Worm (Caenorhabditis elegans) whole organism, young adult: ENCODE data around the gene fipr-3.

Source experiments
- B0261.1 ChIP-seq: sonication (generic microtip); optimal IDR thresholded peaks from 2 replicates; lab custom pipeline; 2016; ENCODE audit warnings: mild to moderate bottlenecking, missing genetic modification characterization, moderate library complexity, missing compliant biosample characterization
- C17E4.6 ChIP-seq: fragments of 200-800 bp; sonication (Bioruptor generic); IDR thresholded peaks from 2 replicates; pipeline ENCODE4 v1.3.6; 2022; ENCODE audit warnings: missing genetic modification reagents, missing genetic modification characterization, missing compliant biosample characterization
- F10E7.11 ChIP-seq: sonication (generic microtip); optimal IDR thresholded peaks from 2 replicates; lab custom pipeline; 2017; ENCODE audit warnings: mild to moderate bottlenecking, missing genetic modification characterization, moderate library complexity, missing compliant biosample characterization
- F22D6.2 ChIP-seq: sonication (generic microtip); optimal IDR thresholded peaks from 2 replicates; lab custom pipeline; 2016; ENCODE audit warnings: mild to moderate bottlenecking, missing genetic modification characterization, missing compliant biosample characterization
- K11D2.4 ChIP-seq: fragments of 200-800 bp; sonication (Bioruptor generic); IDR thresholded peaks from 2 replicates; pipeline ENCODE4 v1.3.6; 2022; ENCODE audit warnings: missing genetic modification reagents, missing genetic modification characterization, missing compliant biosample characterization
- Y53G8AR.9 ChIP-seq: fragments of 200-800 bp; sonication (Bioruptor generic); conservative IDR thresholded peaks from 2 replicates; pipeline ENCODE4 v1.3.6; 2022; ENCODE audit warnings: missing genetic modification reagents, missing genetic modification characterization, missing compliant biosample characterization
- Y67H2A.10 ChIP-seq: fragments of 200-800 bp; sonication (Bioruptor generic); conservative IDR thresholded peaks from 2 replicates; pipeline ENCODE4 v1.3.6; 2022; ENCODE audit warnings: missing genetic modification reagents, missing genetic modification characterization, missing compliant biosample characterization
- atf-7 ChIP-seq: sonication (generic microtip); optimal IDR thresholded peaks from 2 replicates; lab custom pipeline; 2017; ENCODE audit warnings: mild to moderate bottlenecking, missing genetic modification characterization, missing compliant biosample characterization
- athp-1 ChIP-seq: sonication (generic microtip); optimal IDR thresholded peaks from 2 replicates; lab custom pipeline; 2017; ENCODE audit warnings: mild to moderate bottlenecking, missing genetic modification characterization, missing compliant biosample characterization
- attf-6 ChIP-seq: fragments of 200-800 bp; sonication (Bioruptor generic); IDR thresholded peaks from 2 replicates; pipeline ENCODE4 v1.3.6; 2022; ENCODE audit warnings: missing genetic modification reagents, missing genetic modification characterization, missing compliant biosample characterization
- ccch-3 ChIP-seq: fragments of 200-800 bp; sonication (Bioruptor generic); optimal IDR thresholded peaks from 2 replicates; lab custom pipeline; 2018; ENCODE audit warnings: mild to moderate bottlenecking, missing genetic modification characterization, missing compliant biosample characterization
- cebp-2 ChIP-seq: fragments of 200-800 bp; sonication (Bioruptor generic); IDR thresholded peaks from 2 replicates; pipeline ENCODE4 v1.3.6; 2022; ENCODE audit warnings: missing genetic modification characterization, missing compliant biosample characterization
- ceh-40 ChIP-seq: fragments of 200-800 bp; sonication (Bioruptor generic); IDR thresholded peaks from 2 replicates; pipeline ENCODE4 v1.3.6; 2022; ENCODE audit warnings: missing genetic modification characterization, missing compliant biosample characterization
- ceh-58 ChIP-seq: fragments of 200-800 bp; sonication (Bioruptor generic); IDR thresholded peaks from 2 replicates; pipeline ENCODE4 v1.3.6; 2022; ENCODE audit warnings: missing genetic modification characterization, missing compliant biosample characterization
- chd-7 ChIP-seq: sonication (generic microtip); optimal IDR thresholded peaks from 2 replicates; lab custom pipeline; 2016; ENCODE audit warnings: mild to moderate bottlenecking, missing genetic modification characterization, moderate library complexity, missing compliant biosample characterization
- dox-1 ChIP-seq: fragments of 200-800 bp; sonication (Bioruptor generic); IDR thresholded peaks from 2 replicates; pipeline ENCODE4 v1.3.6; 2022; ENCODE audit warnings: missing genetic modification reagents, missing genetic modification characterization, missing compliant biosample characterization
- egl-44 ChIP-seq: fragments of 200-800 bp; sonication (Bioruptor generic); IDR thresholded peaks from 2 replicates; pipeline ENCODE4 v1.3.6; 2022; ENCODE audit warnings: missing genetic modification reagents, missing genetic modification characterization, missing compliant biosample characterization
- ekl-4 ChIP-seq: fragments of 200-800 bp; sonication (Bioruptor generic); IDR thresholded peaks from 2 replicates; pipeline ENCODE4 v1.3.6; 2022; ENCODE audit warnings: missing genetic modification reagents, missing genetic modification characterization, missing compliant biosample characterization
- him-1 ChIP-seq: sonication (generic microtip); optimal IDR thresholded peaks from 2 replicates; lab custom pipeline; 2016; ENCODE audit warnings: missing genotype, missing genetic modification reagents, missing genetic modification characterization, missing compliant biosample characterization
- hlh-26 ChIP-seq: fragments of 200-800 bp; sonication (Bioruptor generic); conservative IDR thresholded peaks from 2 replicates; pipeline ENCODE4 v1.3.6; 2022; ENCODE audit warnings: missing genetic modification reagents, missing genetic modification characterization, missing compliant biosample characterization
- hmg-1.2 ChIP-seq: fragments of 200-800 bp; sonication (Bioruptor generic); IDR thresholded peaks from 2 replicates; pipeline ENCODE4 v1.3.6; 2022; ENCODE audit warnings: missing genetic modification reagents, missing genetic modification characterization, missing compliant biosample characterization
- hrde-1 ChIP-seq: sonication (generic microtip); optimal IDR thresholded peaks from 2 replicates; lab custom pipeline; 2016; ENCODE audit warnings: missing genetic modification characterization, mild to moderate bottlenecking, missing compliant biosample characterization, moderate library complexity, missing genotype, missing genetic modification reagents, borderline replicate concordance
- hsf-1 ChIP-seq: fragments of 200-800 bp; sonication (Bioruptor generic); IDR thresholded peaks from 2 replicates; pipeline ENCODE4 v1.3.6; 2022; ENCODE audit warnings: missing genetic modification reagents, missing genetic modification characterization, missing compliant biosample characterization
- lag-1 ChIP-seq: fragments of 200-800 bp; sonication (Bioruptor generic); IDR thresholded peaks from 2 replicates; pipeline ENCODE4 v1.3.6; 2022; ENCODE audit warnings: missing genetic modification reagents, missing genetic modification characterization, missing compliant biosample characterization
- let-526 ChIP-seq: fragments of 200-800 bp; sonication (Bioruptor generic); IDR thresholded peaks from 2 replicates; pipeline ENCODE4 v1.3.6; 2022; ENCODE audit warnings: missing genetic modification reagents, missing genetic modification characterization, missing compliant biosample characterization
- lin-35 ChIP-seq, 3 experiments: fragments of 150-350 bp in 2 of 3; sonication (generic microtip) in 1 of 3; optimal IDR thresholded peaks; 2 replicates each; lab custom pipeline; 2014 to 2018; ENCODE audit warnings: missing biosample characterization in 3 of 3, missing genetic modification characterization in 3 of 3, missing genetic modification reagents in 3 of 3
- lin-40 ChIP-seq: sonication (generic microtip); optimal IDR thresholded peaks from 2 replicates; lab custom pipeline; 2016; ENCODE audit warnings: missing genetic modification characterization, mild to moderate bottlenecking, missing compliant biosample characterization, missing genotype, missing genetic modification reagents
- lin-54 ChIP-seq: fragments of 200-800 bp; sonication (Bioruptor generic); optimal IDR thresholded peaks from 2 replicates; lab custom pipeline; 2018; ENCODE audit warnings: mild to moderate bottlenecking, missing genetic modification characterization, missing compliant biosample characterization
- madf-6 ChIP-seq: fragments of 200-800 bp; sonication (Bioruptor generic); IDR thresholded peaks from 2 replicates; pipeline ENCODE4 v1.3.6; 2022; ENCODE audit warnings: missing genetic modification reagents, missing genetic modification characterization, missing compliant biosample characterization
- mxl-1 ChIP-seq: sonication (generic microtip); optimal IDR thresholded peaks from 2 replicates; lab custom pipeline; 2016; ENCODE audit warnings: missing genetic modification characterization, missing compliant biosample characterization
- nhr-90 ChIP-seq: sonication (generic microtip); optimal IDR thresholded peaks from 2 replicates; lab custom pipeline; 2016; ENCODE audit warnings: missing genotype, mild to moderate bottlenecking, missing genetic modification characterization, missing compliant biosample characterization
- pbrm-1 ChIP-seq: fragments of 200-800 bp; sonication (Bioruptor generic); IDR thresholded peaks from 2 replicates; pipeline ENCODE4 v1.3.6; 2022; ENCODE audit warnings: missing genetic modification reagents, missing genetic modification characterization, missing compliant biosample characterization
- pha-4 ChIP-seq: fragments of 150-350 bp; sonication (generic microtip); optimal IDR thresholded peaks from 2 replicates; lab custom pipeline; 2014; ENCODE audit warnings: missing biosample characterization, missing genetic modification reagents, missing genetic modification characterization
- rpc-1 ChIP-seq, 2 experiments: fragments of 150-350 bp in 1 of 2; sonication (generic microtip) in 1 of 2; optimal IDR thresholded peaks; 2 replicates each; lab custom pipeline; 2014 to 2018; ENCODE audit warnings: missing biosample characterization in 1 of 2, missing genetic modification characterization in 1 of 2, missing genetic modification reagents in 1 of 2, missing genotype in 1 of 2
- snpc-4 ChIP-seq, 5 experiments: fragments of 150-350 bp in 1 of 5; sonication (generic microtip) in 4 of 5; optimal IDR thresholded peaks; 2 replicates each; lab custom pipeline; 2014 to 2018; ENCODE audit warnings: missing genetic modification characterization in 5 of 5, missing biosample characterization in 3 of 5, antibody characterized with exemption in 2 of 5, mild to moderate bottlenecking in 2 of 5, missing compliant biosample characterization in 2 of 5, missing genotype in 2 of 5, moderate library complexity in 2 of 5, missing genetic modification reagents in 1 of 5
- sptf-2 ChIP-seq: fragments of 200-800 bp; sonication (Bioruptor generic); optimal IDR thresholded peaks from 2 replicates; lab custom pipeline; 2018; ENCODE audit warnings: mild to moderate bottlenecking, missing genetic modification characterization, missing compliant biosample characterization
- zfh-2 ChIP-seq: fragments of 200-800 bp; sonication (Bioruptor generic); conservative IDR thresholded peaks from 2 replicates; pipeline ENCODE4 v1.3.6; 2022; ENCODE audit warnings: missing genetic modification reagents, missing genetic modification characterization, missing compliant biosample characterization
- zim-3 ChIP-seq: sonication (generic microtip); optimal IDR thresholded peaks from 2 replicates; lab custom pipeline; 2017; ENCODE audit warnings: mild to moderate bottlenecking, missing genetic modification characterization, moderate library complexity, missing compliant biosample characterization
- ztf-18 ChIP-seq: sonication (generic microtip); optimal IDR thresholded peaks from 2 replicates; lab custom pipeline; 2016; ENCODE audit warnings: missing genotype, mild to moderate bottlenecking, missing genetic modification characterization, missing compliant biosample characterization
- ztf-26 ChIP-seq: sonication (generic microtip); optimal IDR thresholded peaks from 2 replicates; lab custom pipeline; 2017; ENCODE audit warnings: missing genetic modification characterization, missing compliant biosample characterization
- ztf-28 ChIP-seq: fragments of 200-800 bp; sonication (Bioruptor generic); IDR thresholded peaks from 2 replicates; pipeline ENCODE4 v1.3.6; 2022; ENCODE audit warnings: missing genetic modification reagents, missing genetic modification characterization, missing compliant biosample characterization
- ztf-3 ChIP-seq: fragments of 200-800 bp; sonication (Bioruptor generic); optimal IDR thresholded peaks from 2 replicates; lab custom pipeline; 2018; ENCODE audit warnings: mild to moderate bottlenecking, missing genetic modification characterization, missing compliant biosample characterization

Gene fipr-3

DNA sequence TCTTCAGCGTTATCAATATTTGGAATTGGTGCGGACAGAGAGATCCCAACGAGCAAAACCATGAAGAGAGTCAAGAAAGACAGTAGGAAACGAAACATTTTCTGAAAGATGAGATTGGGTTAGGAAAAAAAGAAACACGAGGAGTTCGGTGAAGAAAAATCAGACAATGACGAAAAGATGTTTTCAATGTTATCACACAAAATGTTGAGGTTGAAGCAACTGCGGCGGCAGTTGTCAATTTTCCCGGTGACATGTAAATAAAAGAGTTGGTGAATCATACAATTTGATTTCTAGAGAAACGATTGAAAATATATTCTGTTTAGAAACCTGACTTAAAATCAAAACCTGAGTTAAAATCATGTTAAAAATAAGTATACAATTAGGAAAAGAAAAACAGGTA is 30.5 kb downstream of the fipr-3 start, which contains the start of gene F23D12.7:
TSS of gene F23D12.7 (minus strand) at position 101 of the 400 bp plus-strand sequence.
- no peak for TF ChIP-seq him-1 (tag; lab: Kevin White, UChicago)
- no peak for TF ChIP-seq ztf-18 (tag; lab: Kevin White, UChicago)
- no peak for TF ChIP-seq lin-35 (GFP tag; optimal IDR thresholded peaks at IDR 0.05; lab: Kevin White, UChicago)
- no peak for TF ChIP-seq hmg-1.2 (GFP tag; lab: Robert Waterston, UW)
- no peak for TF ChIP-seq ceh-40 (GFP tag; lab: Robert Waterston, UW)
- no peak for TF ChIP-seq attf-6 (GFP tag; lab: Robert Waterston, UW)
- no peak for TF ChIP-seq B0261.1 (tag; lab: Kevin White, UChicago)
- no peak for TF ChIP-seq nhr-90 (tag; lab: Kevin White, UChicago)
- TF ChIP-seq hlh-26 (GFP tag; lab: Robert Waterston, UW): no peak
- no peak for TF ChIP-seq pha-4 (tag; lab: Kevin White, UChicago)
- no peak for TF ChIP-seq sptf-2 (GFP tag; lab: Kevin White, UChicago)
- TF ChIP-seq ekl-4 (GFP tag; lab: Robert Waterston, UW): no peak
- no peak for TF ChIP-seq ztf-26 (tag; lab: Kevin White, UChicago)
- no peak for TF ChIP-seq hsf-1 (GFP tag; lab: Robert Waterston, UW)
- no peak for TF ChIP-seq lag-1 (GFP tag; lab: Robert Waterston, UW)
- no peak for TF ChIP-seq let-526
- TF ChIP-seq ztf-3 (GFP tag; lab: Kevin White, UChicago): no peak

DNA sequence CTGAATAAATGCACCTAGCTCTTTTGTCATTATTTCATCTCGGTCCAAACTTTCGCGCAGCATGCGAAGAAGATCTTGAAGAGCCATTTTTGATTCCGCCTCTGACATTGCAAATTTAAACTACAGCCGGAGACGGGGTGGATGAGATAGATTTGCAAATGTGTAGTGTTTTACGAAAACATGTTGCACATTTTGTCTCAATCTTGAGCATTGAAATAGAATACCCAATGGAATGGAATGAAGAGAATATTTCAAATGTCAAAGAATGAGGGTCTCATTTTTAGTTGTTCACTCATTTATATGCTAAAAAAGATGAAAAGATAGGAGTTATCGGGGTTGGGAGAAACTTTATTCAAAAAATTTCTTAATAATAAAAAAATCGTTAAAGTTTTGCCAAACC is 32.2 kb downstream of the fipr-3 start, which contains the start of gene Y66C5A.1:
TSS of gene Y66C5A.1 (minus strand) at position 101 of the 400 bp plus-strand sequence.
- TF ChIP-seq pha-4 (tag; lab: Kevin White, UChicago) (no peak), atf-7 (no peak), C17E4.6 (GFP tag; lab: Robert Waterston, UW) (no peak), Y67H2A.10 (GFP tag; lab: Robert Waterston, UW) (no peak), madf-6 (GFP tag; lab: Robert Waterston, UW) (no peak), zim-3 (tag; lab: Kevin White, UChicago) (no peak), dox-1 (GFP tag; lab: Robert Waterston, UW) (no peak), K11D2.4 (GFP tag; lab: Robert Waterston, UW) (no peak), pbrm-1 (GFP tag; lab: Robert Waterston, UW) (no peak), lin-40 (no peak), attf-6 (GFP tag; lab: Robert Waterston, UW) (no peak), chd-7 (tag; lab: Kevin White, UChicago) (no peak), ccch-3 (GFP tag; lab: Kevin White, UChicago) (no peak), lin-54 (no peak), rpc-1 (optimal IDR thresholded peaks at IDR 0.05; lab: Kevin White, UChicago) (no peak), rpc-1 (tag; optimal IDR thresholded peaks at IDR 0.05; lab: Kevin White, UChicago) (no peak), B0261.1 (tag; lab: Kevin White, UChicago) (no peak), athp-1 (tag; lab: Kevin White, UChicago) (no peak), F22D6.2 (no peak), egl-44 (GFP tag; lab: Robert Waterston, UW) (no peak)

DNA sequence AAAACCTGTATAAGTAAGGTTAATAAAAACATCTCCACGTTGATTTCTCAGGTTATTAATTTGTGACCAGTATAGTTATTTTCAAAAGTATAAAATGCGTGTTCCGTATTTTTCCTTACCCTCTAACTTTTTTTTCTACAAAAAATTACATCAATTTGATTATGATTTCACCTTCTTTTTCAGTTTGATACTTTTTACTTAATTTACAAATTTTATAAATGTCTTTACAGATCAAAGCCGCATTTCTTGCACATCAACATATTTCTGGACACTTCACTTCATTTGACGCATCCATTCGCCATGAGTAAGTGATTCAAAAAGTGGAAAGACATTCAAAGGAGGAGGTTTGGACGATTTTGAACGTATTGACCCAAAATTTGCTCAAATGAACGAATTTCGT is 37.2 kb downstream of the fipr-3 start, which contains the start of gene Y66C5A.2:
TSS of gene Y66C5A.2 (plus strand) at position 301 of the 400 bp plus-strand sequence.
- TF ChIP-seq ztf-28 (GFP tag; lab: Robert Waterston, UW) (no peak), snpc-4 (GFP tag; optimal IDR thresholded peaks at IDR 0.05; lab: Kevin White, UChicago) (no peak), snpc-4 (tag; optimal IDR thresholded peaks at IDR 0.05; lab: Kevin White, UChicago) (no peak), zfh-2 (GFP tag; lab: Robert Waterston, UW) (no peak), ztf-18 (tag; lab: Kevin White, UChicago) (no peak), rpc-1 (optimal IDR thresholded peaks at IDR 0.05; lab: Kevin White, UChicago) (no peak), rpc-1 (tag; optimal IDR thresholded peaks at IDR 0.05; lab: Kevin White, UChicago) (no peak), mxl-1 (tag; lab: Kevin White, UChicago) (no peak), Y53G8AR.9 (no peak), cebp-2 (GFP tag; lab: Robert Waterston, UW) (no peak), F10E7.11 (tag; lab: Kevin White, UChicago) (no peak), hrde-1 (tag; lab: Kevin White, UChicago) (no peak), ceh-58 (GFP tag; lab: Robert Waterston, UW) (no peak)
- TF ChIP-seq, all 124 proteins: peak for 0
